Worm (Caenorhabditis elegans) whole organism, L1 larva: ENCODE results near the gene snai-1.
A peak's percentile ranks its signal among the peaks of the same experiment; 100 is the strongest.

Experiments
- C34B4.2 ChIP-seq: sonication (generic microtip); optimal IDR thresholded peaks from 2 replicates; lab custom pipeline; 2017; ENCODE audit warnings: mild to moderate bottlenecking, missing genetic modification characterization, missing compliant biosample characterization
- F16B12.6 ChIP-seq: fragments of 150-350 bp; optimal IDR thresholded peaks from 2 replicates; lab custom pipeline; 2014; ENCODE audit warnings: missing biosample characterization, missing genetic modification characterization
- Y116A8C.19 ChIP-seq: sonication (generic microtip); optimal IDR thresholded peaks from 2 replicates; lab custom pipeline; 2016; ENCODE audit warnings: missing compliant biosample characterization, missing genetic modification characterization, borderline replicate concordance
- alr-1 ChIP-seq: fragments of 200-800 bp; sonication (Bioruptor generic); optimal IDR thresholded peaks from 2 replicates; lab custom pipeline; 2018; ENCODE audit warnings: borderline replicate concordance, mild to moderate bottlenecking, missing genetic modification characterization, missing compliant biosample characterization
- blmp-1 ChIP-seq: fragments of 150-350 bp; optimal IDR thresholded peaks from 2 replicates; lab custom pipeline; 2014; ENCODE audit warnings: missing biosample characterization, missing genetic modification characterization
- ceh-63 ChIP-seq: fragments of 200-800 bp; sonication (Bioruptor generic); optimal IDR thresholded peaks from 2 replicates; lab custom pipeline; 2018; ENCODE audit warnings: mild to moderate bottlenecking, missing genetic modification characterization, missing compliant biosample characterization
- ceh-8 ChIP-seq: fragments of 200-800 bp; sonication (Bioruptor generic); optimal IDR thresholded peaks from 2 replicates; lab custom pipeline; 2018; ENCODE audit warnings: mild to moderate bottlenecking, missing genetic modification characterization, moderate library complexity, missing compliant biosample characterization
- ceh-82 ChIP-seq, 3 experiments: fragments of 150-350 bp in 1 of 3; sonication (generic microtip) in 2 of 3; optimal IDR thresholded peaks; 2 replicates each; lab custom pipeline; 2014 to 2017; ENCODE audit warnings: missing biosample characterization in 3 of 3, missing genetic modification characterization in 3 of 3
- ceh-90 ChIP-seq: sonication (generic microtip); optimal IDR thresholded peaks from 2 replicates; lab custom pipeline; 2016; ENCODE audit warnings: missing genetic modification characterization, missing compliant biosample characterization
- ces-1 ChIP-seq: fragments of 150-350 bp; optimal IDR thresholded peaks from 2 replicates; lab custom pipeline; 2014; ENCODE audit warnings: missing biosample characterization, missing genetic modification reagents, missing genetic modification characterization
- dsc-1 ChIP-seq: sonication (generic microtip); optimal IDR thresholded peaks from 2 replicates; lab custom pipeline; 2016; ENCODE audit warnings: mild to moderate bottlenecking, missing genetic modification characterization, missing compliant biosample characterization
- egl-13 ChIP-seq: sonication (generic microtip); optimal IDR thresholded peaks from 2 replicates; lab custom pipeline; 2016; ENCODE audit warnings: missing genotype, missing genetic modification reagents, missing genetic modification characterization, missing compliant biosample characterization
- egl-27 ChIP-seq, 2 experiments: fragments of 150-350 bp in 1 of 2; sonication (generic microtip); optimal IDR thresholded peaks; 3 replicates each; lab custom pipeline; 2017 to 2018; ENCODE audit warnings: missing biosample characterization in 2 of 2, missing genetic modification characterization in 2 of 2, missing genetic modification reagents in 2 of 2
- elt-2 ChIP-seq: sonication (generic microtip); optimal IDR thresholded peaks from 2 replicates; lab custom pipeline; 2016; ENCODE audit warnings: missing genetic modification characterization, mild to moderate bottlenecking, inconsistent platforms, missing compliant biosample characterization, missing genetic modification reagents
- elt-3 ChIP-seq, 6 experiments: fragments of 150-350 bp in 1 of 6; sonication (generic microtip); optimal IDR thresholded peaks; 2 replicates each; lab custom pipeline; 2017 to 2018; ENCODE audit warnings: missing biosample characterization in 6 of 6, missing genetic modification characterization in 6 of 6, inconsistent platforms in 1 of 6
- fkh-10 ChIP-seq: sonication (generic microtip); optimal IDR thresholded peaks from 2 replicates; lab custom pipeline; 2017; ENCODE audit warnings: missing biosample characterization, missing genetic modification reagents, missing genetic modification characterization
- fkh-4 ChIP-seq: sonication (generic microtip); optimal IDR thresholded peaks from 2 replicates; lab custom pipeline; 2016; ENCODE audit warnings: missing compliant biosample characterization, missing genetic modification characterization, borderline replicate concordance
- fkh-8 ChIP-seq: sonication (generic microtip); optimal IDR thresholded peaks from 2 replicates; lab custom pipeline; 2016; ENCODE audit warnings: mild to moderate bottlenecking, missing genetic modification characterization, missing compliant biosample characterization
- fos-1 ChIP-seq: fragments of 150-350 bp; optimal IDR thresholded peaks from 2 replicates; lab custom pipeline; 2014; ENCODE audit warnings: missing biosample characterization, missing genetic modification characterization
- grh-1 ChIP-seq: fragments of 200-800 bp; sonication (Bioruptor generic); IDR thresholded peaks from 2 replicates; pipeline ENCODE4 v1.3.6; 2022; ENCODE audit warnings: missing genetic modification reagents, missing genetic modification characterization, missing compliant biosample characterization
- hlh-17 ChIP-seq: fragments of 200-800 bp; sonication (Bioruptor generic); optimal IDR thresholded peaks from 2 replicates; lab custom pipeline; 2018; ENCODE audit warnings: missing genetic modification characterization, mild to moderate bottlenecking, missing compliant biosample characterization, moderate library complexity, borderline replicate concordance
- irx-1 ChIP-seq: sonication (generic microtip); optimal IDR thresholded peaks from 2 replicates; lab custom pipeline; 2016; ENCODE audit warnings: missing genetic modification characterization, missing compliant biosample characterization
- jun-1 ChIP-seq: fragments of 150-350 bp; optimal IDR thresholded peaks from 2 replicates; lab custom pipeline; 2014; ENCODE audit warnings: missing biosample characterization, missing genetic modification reagents, missing genetic modification characterization
- lin-13 ChIP-seq: fragments of 150-350 bp; optimal IDR thresholded peaks from 2 replicates; lab custom pipeline; 2014; ENCODE audit warnings: missing biosample characterization, missing genetic modification reagents, missing genetic modification characterization
- lin-14 ChIP-seq: fragments of 200-800 bp; sonication (Bioruptor generic); optimal IDR thresholded peaks from 2 replicates; lab custom pipeline; 2018; ENCODE audit warnings: mild to moderate bottlenecking, missing genetic modification characterization, moderate library complexity, missing compliant biosample characterization
- lin-39 ChIP-seq: fragments of 150-350 bp; optimal IDR thresholded peaks from 2 replicates; lab custom pipeline; 2014; ENCODE audit warnings: missing biosample characterization, missing genetic modification reagents, missing genetic modification characterization
- lir-3 ChIP-seq: sonication (generic microtip); optimal IDR thresholded peaks from 2 replicates; lab custom pipeline; 2016; ENCODE audit warnings: mild to moderate bottlenecking, missing genetic modification characterization, moderate library complexity, missing compliant biosample characterization; ENCODE audit not compliant: poor library complexity
- lsy-2 ChIP-seq, 2 experiments: fragments of 150-350 bp; optimal IDR thresholded peaks; 2 replicates each; lab custom pipeline; 2014; ENCODE audit warnings: missing biosample characterization in 2 of 2, missing genetic modification characterization in 2 of 2
- mab-9 ChIP-seq: fragments of 200-800 bp; sonication (Bioruptor generic); IDR thresholded peaks from 2 replicates; pipeline ENCODE4 v1.3.6; 2022; ENCODE audit warnings: missing genetic modification reagents, missing genetic modification characterization, missing compliant biosample characterization
- mef-2 ChIP-seq: fragments of 150-350 bp; optimal IDR thresholded peaks from 2 replicates; lab custom pipeline; 2014; ENCODE audit warnings: missing biosample characterization, missing genetic modification characterization
- nhr-11 ChIP-seq: fragments of 150-350 bp; optimal IDR thresholded peaks from 2 replicates; lab custom pipeline; 2014; ENCODE audit warnings: missing biosample characterization, missing genetic modification characterization
- nhr-19 ChIP-seq: fragments of 200-800 bp; sonication (Bioruptor generic); conservative IDR thresholded peaks from 2 replicates; pipeline ENCODE4 v1.3.6; 2022; ENCODE audit warnings: missing genetic modification characterization, missing compliant biosample characterization
- nhr-28 ChIP-seq: fragments of 150-350 bp; optimal IDR thresholded peaks from 2 replicates; lab custom pipeline; 2014; ENCODE audit warnings: missing biosample characterization, missing genetic modification characterization
- nhr-47 ChIP-seq: sonication (generic microtip); optimal IDR thresholded peaks from 2 replicates; lab custom pipeline; 2016; ENCODE audit warnings: mild to moderate bottlenecking, missing genetic modification characterization, moderate library complexity, missing compliant biosample characterization
- nhr-77 ChIP-seq: fragments of 150-350 bp; optimal IDR thresholded peaks from 2 replicates; lab custom pipeline; 2014; ENCODE audit warnings: missing biosample characterization, missing genetic modification characterization
- nhr-84 ChIP-seq: sonication (generic microtip); optimal IDR thresholded peaks from 2 replicates; lab custom pipeline; 2017; ENCODE audit warnings: missing biosample characterization, missing genetic modification characterization
- nhr-85 ChIP-seq: sonication (generic microtip); peaks from one replicate; lab custom pipeline; 2016; ENCODE audit warnings: missing genetic modification characterization, inconsistent platforms, missing compliant biosample characterization
- nhr-90 ChIP-seq: sonication (generic microtip); optimal IDR thresholded peaks from 2 replicates; lab custom pipeline; 2016; ENCODE audit warnings: mild to moderate bottlenecking, missing genetic modification characterization, missing compliant biosample characterization; ENCODE audit not compliant: poor library complexity
- snpc-4 ChIP-seq: fragments of 150-350 bp; optimal IDR thresholded peaks from 2 replicates; lab custom pipeline; 2014; ENCODE audit warnings: missing biosample characterization, missing genetic modification characterization
- sox-4 ChIP-seq: sonication (generic microtip); optimal IDR thresholded peaks from 2 replicates; lab custom pipeline; 2016; ENCODE audit warnings: missing genetic modification characterization, missing compliant biosample characterization
- swsn-7 ChIP-seq: sonication (generic microtip); optimal IDR thresholded peaks from 2 replicates; lab custom pipeline; 2016; ENCODE audit warnings: missing genetic modification characterization, missing compliant biosample characterization
- tbx-2 ChIP-seq: sonication (generic microtip); optimal IDR thresholded peaks from 2 replicates; lab custom pipeline; 2016; ENCODE audit warnings: missing genetic modification characterization, missing compliant biosample characterization
- tlp-1 ChIP-seq: fragments of 150-350 bp; optimal IDR thresholded peaks from 2 replicates; lab custom pipeline; 2014; ENCODE audit warnings: missing biosample characterization, missing genetic modification characterization
- unc-30 ChIP-seq: sonication (generic microtip); optimal IDR thresholded peaks from 2 replicates; lab custom pipeline; 2017; ENCODE audit warnings: missing biosample characterization, missing genetic modification characterization
- unc-98 ChIP-seq: fragments of 200-800 bp; sonication (Bioruptor generic); IDR thresholded peaks from 2 replicates; pipeline ENCODE4 v1.3.6; 2022; ENCODE audit warnings: missing genetic modification characterization, missing compliant biosample characterization
- vab-15 ChIP-seq: sonication (generic microtip); optimal IDR thresholded peaks from 2 replicates; lab custom pipeline; 2017; ENCODE audit warnings: missing genotype, mild to moderate bottlenecking, missing genetic modification characterization, missing compliant biosample characterization
- ztf-11 ChIP-seq, 2 experiments: sonication (generic microtip); optimal IDR thresholded peaks; 2 replicates each; lab custom pipeline; 2016 to 2017; ENCODE audit warnings: missing genetic modification characterization in 2 of 2, missing biosample characterization in 1 of 2, missing compliant biosample characterization in 1 of 2
- ztf-4 ChIP-seq: fragments of 150-350 bp; optimal IDR thresholded peaks from 2 replicates; lab custom pipeline; 2014; ENCODE audit warnings: missing biosample characterization, missing genetic modification characterization

Gene snai-1

DNA sequence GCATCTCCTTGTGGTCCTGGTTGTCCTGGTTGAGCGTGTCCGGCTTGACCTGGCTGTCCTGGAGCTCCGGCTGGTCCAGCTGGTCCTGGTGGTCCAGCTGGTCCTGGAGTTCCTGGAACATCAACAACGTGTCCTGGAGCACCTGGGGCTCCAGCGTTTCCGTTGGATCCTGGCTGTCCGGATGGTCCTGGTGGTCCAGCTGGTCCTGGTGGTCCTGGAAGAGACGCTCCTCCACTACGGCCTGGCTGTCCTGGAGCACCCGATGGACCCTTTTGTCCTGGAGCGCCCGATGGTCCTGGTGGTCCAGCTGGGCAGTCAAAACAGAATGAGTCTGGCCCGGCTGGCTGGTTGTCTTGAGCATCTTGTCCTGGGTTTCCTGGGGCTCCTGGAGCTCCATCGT lies 12.1 kb upstream of the snai-1 start:
- TF ChIP-seq hlh-17 (GFP tag; lab: Kevin White, UChicago) (no peak), fkh-8 (tag; lab: Kevin White, UChicago) (no peak), ceh-8 (GFP tag; lab: Kevin White, UChicago) (no peak), ces-1 (GFP tag; lab: Kevin White, UChicago) (no peak), fkh-10 (GFP tag; lab: Kevin White, UChicago) (no peak)

DNA sequence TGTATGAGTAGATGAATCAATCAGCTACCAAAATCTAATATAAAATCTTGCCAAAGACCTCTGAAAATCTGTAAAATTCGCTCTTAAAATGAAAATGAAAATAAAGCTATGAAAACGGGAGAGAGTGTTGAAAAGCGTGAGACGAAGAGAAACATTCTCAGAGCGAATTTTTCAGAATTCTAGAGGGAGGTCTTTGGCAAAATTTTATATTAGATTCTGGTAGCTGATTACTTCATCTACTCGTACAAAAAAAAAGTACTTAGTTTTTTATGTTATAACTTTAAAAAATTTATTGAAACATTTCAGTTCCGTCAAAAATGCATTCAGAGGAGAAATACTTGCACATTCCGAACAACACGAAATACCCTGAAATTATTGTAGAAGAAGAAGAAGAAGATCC lies 11.2 kb upstream of the snai-1 start, which contains the start of gene drl-1:
TSS of gene drl-1 (plus strand) at position 301 of the 400 bp plus-strand sequence.
- TF ChIP-seq tbx-2 (tag; lab: Kevin White, UChicago) (no peak), F16B12.6 (no peak), blmp-1 (tag; lab: Kevin White, UChicago) (no peak)

DNA sequence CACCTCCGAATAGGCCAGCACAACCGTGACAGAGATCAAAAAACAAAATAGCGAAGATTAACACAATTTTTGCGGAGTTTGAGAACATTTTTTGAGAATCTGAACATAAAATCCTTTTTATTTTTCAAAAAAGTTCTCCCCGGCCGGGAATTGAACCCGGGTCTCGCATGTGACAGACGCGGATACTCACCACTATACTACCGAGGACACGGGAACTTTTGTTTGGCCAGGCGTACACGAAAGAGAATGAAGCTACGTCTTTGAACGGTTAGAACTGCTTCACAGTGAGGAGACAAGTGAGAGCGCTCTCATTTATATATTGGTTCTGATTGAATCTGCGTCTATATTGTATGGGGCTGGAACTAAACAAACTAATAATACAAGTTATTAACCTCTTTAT lies 9.0 kb upstream of the snai-1 start, which contains the start of gene grl-26:
TSS of gene grl-26 (minus strand) at position 318 of the 400 bp plus-strand sequence.
- no peak for TF ChIP-seq ztf-4
- no peak for TF ChIP-seq dsc-1
- peak; percentile 34 for TF ChIP-seq nhr-90 (tag; lab: Kevin White, UChicago)
- TF ChIP-seq ztf-11 (tag; optimal IDR thresholded peaks at IDR 0.05; lab: Kevin White, UChicago), result no peak
- no peak for TF ChIP-seq ceh-90 (tag; lab: Kevin White, UChicago)
- no peak for TF ChIP-seq alr-1 (tag; lab: Kevin White, UChicago)
- no peak for TF ChIP-seq fkh-4 (tag; lab: Kevin White, UChicago)
- no peak for TF ChIP-seq ceh-8 (GFP tag; lab: Kevin White, UChicago)
- TF ChIP-seq egl-13 (tag; lab: Kevin White, UChicago), result no peak
- TF ChIP-seq nhr-47, result peak; percentile 35
- no peak for TF ChIP-seq mab-9
- no peak for TF ChIP-seq C34B4.2 (tag; lab: Kevin White, UChicago)
- TF ChIP-seq unc-30 (tag; lab: Kevin White, UChicago), result no peak
- no peak for TF ChIP-seq mef-2
- peak; percentile 68 for TF ChIP-seq nhr-85
- no peak for TF ChIP-seq nhr-28 (tag; lab: Kevin White, UChicago)
- peak in 1 of 6 experiments; percentile 18 for TF ChIP-seq elt-3 (tag; optimal IDR thresholded peaks at IDR 0.05; lab: Kevin White, UChicago)
- TF ChIP-seq ceh-63 (GFP tag; lab: Kevin White, UChicago), result no peak
- no peak for TF ChIP-seq elt-2 (tag; lab: Kevin White, UChicago)
- TF ChIP-seq vab-15 (tag; lab: Kevin White, UChicago), result no peak
- TF ChIP-seq lin-39, result no peak
- no peak for TF ChIP-seq fos-1
- no peak for TF ChIP-seq lin-14
- no peak for TF ChIP-seq irx-1 (tag; lab: Kevin White, UChicago)
- TF ChIP-seq sox-4 (tag; lab: Kevin White, UChicago), result no peak
- TF ChIP-seq unc-98 (GFP tag; lab: Robert Waterston, UW), result no peak
- TF ChIP-seq nhr-11 (tag; lab: Kevin White, UChicago), result no peak
- TF ChIP-seq snpc-4 (tag; lab: Kevin White, UChicago), result no peak
- no peak for TF ChIP-seq fkh-8 (tag; lab: Kevin White, UChicago)
- peak; percentile 22 for TF ChIP-seq lin-13
- TF ChIP-seq swsn-7 (tag; lab: Kevin White, UChicago), result peak; percentile 20
- TF ChIP-seq tlp-1 (tag; lab: Kevin White, UChicago), result no peak
- TF ChIP-seq fkh-10 (GFP tag; lab: Kevin White, UChicago), result no peak
- no peak for TF ChIP-seq jun-1 (tag; lab: Kevin White, UChicago)
- TF ChIP-seq F16B12.6, result no peak
- TF ChIP-seq lsy-2 (tag; optimal IDR thresholded peaks at IDR 0.05; lab: Kevin White, UChicago), result peak; percentile 35 to 61
- no peak for TF ChIP-seq Y116A8C.19
- TF ChIP-seq ceh-82 (tag; optimal IDR thresholded peaks at IDR 0.05; lab: Kevin White, UChicago), result peak in 1 of 3 experiments; percentile 29
- peak; percentile 26 for TF ChIP-seq blmp-1 (tag; lab: Kevin White, UChicago)
- no peak for TF ChIP-seq lir-3
- TF ChIP-seq nhr-77 (tag; lab: Kevin White, UChicago), result peak; percentile 36
- peak; percentile 45 for TF ChIP-seq nhr-19 (GFP tag; lab: Robert Waterston, UW)
- TF ChIP-seq egl-27 (tag; optimal IDR thresholded peaks at IDR 0.05; lab: Kevin White, UChicago), result no peak
- no peak for TF ChIP-seq grh-1 (GFP tag; lab: Robert Waterston, UW)
- no peak for TF ChIP-seq nhr-84 (tag; lab: Kevin White, UChicago)
